Fruit fly (Drosophila melanogaster) whole organism, embryonic: Measurements from ENCODE around the gene sip3.

Source experiments
- Ada2b ChIP-seq: fragments of 200-800 bp; sonication (Bioruptor generic); IDR thresholded peaks from 2 replicates; pipeline ENCODE4 v1.3.6; 2022; ENCODE audit warnings: missing biosample characterization, missing genetic modification characterization
- Asciz ChIP-seq: fragments of 200-800 bp; sonication (Bioruptor generic); optimal IDR thresholded peaks from 2 replicates; lab custom pipeline; 2017; ENCODE audit warnings: missing biosample characterization, mild to moderate bottlenecking, missing genetic modification characterization, missing genetic modification reagents
- B-H2 ChIP-seq: fragments of 200-800 bp; sonication (Bioruptor generic); optimal IDR thresholded peaks from 2 replicates; lab custom pipeline; 2018; ENCODE audit warnings: missing biosample characterization, mild to moderate bottlenecking, missing genetic modification characterization
- Bgb ChIP-seq: fragments of 200-800 bp; sonication (Bioruptor generic); IDR thresholded peaks from 2 replicates; pipeline ENCODE4 v1.3.6; 2022; ENCODE audit warnings: missing biosample characterization, missing genetic modification characterization; ENCODE audit not compliant: partially characterized antibody
- Blimp-1 ChIP-seq: fragments of 200-800 bp; sonication (Bioruptor generic); optimal IDR thresholded peaks from 3 replicates; lab custom pipeline; 2018; ENCODE audit warnings: missing biosample characterization, missing genetic modification characterization, mild to moderate bottlenecking, moderate library complexity, missing genetic modification reagents
- CG11560 ChIP-seq: fragments of 200-800 bp; sonication (Bioruptor generic); IDR thresholded peaks from 3 replicates; pipeline ENCODE4 v1.3.6; 2022; ENCODE audit warnings: missing biosample characterization, missing genetic modification characterization
- CG11695 ChIP-seq: fragments of 200-800 bp; sonication (Bioruptor generic); IDR thresholded peaks from 3 replicates; pipeline ENCODE4 v1.3.6; 2022; ENCODE audit warnings: missing biosample characterization, missing genetic modification characterization
- CG12299 ChIP-seq: fragments of 200-800 bp; sonication (Bioruptor generic); optimal IDR thresholded peaks from 2 replicates; lab custom pipeline; 2018; ENCODE audit warnings: missing biosample characterization, mild to moderate bottlenecking, missing genetic modification characterization
- CG1233 ChIP-seq: fragments of 200-800 bp; sonication (Bioruptor generic); optimal IDR thresholded peaks from 4 replicates; lab custom pipeline; 2018; ENCODE audit warnings: missing biosample characterization, mild to moderate bottlenecking, missing genetic modification characterization
- CG13287 ChIP-seq: fragments of 200-800 bp; sonication (Bioruptor generic); IDR thresholded peaks from 2 replicates; pipeline ENCODE4 v1.3.6; 2022; ENCODE audit warnings: missing biosample characterization, missing genetic modification characterization; ENCODE audit not compliant: partially characterized antibody
- CG13424 ChIP-seq: fragments of 200-800 bp; sonication (Bioruptor generic); optimal IDR thresholded peaks from 2 replicates; lab custom pipeline; 2019; ENCODE audit warnings: missing biosample characterization, mild to moderate bottlenecking, missing genetic modification characterization, moderate library complexity
- CG13624 ChIP-seq: fragments of 200-800 bp; sonication (Bioruptor generic); optimal IDR thresholded peaks from 2 replicates; lab custom pipeline; 2016; ENCODE audit warnings: missing biosample characterization, missing genetic modification characterization
- CG14014 ChIP-seq: fragments of 200-800 bp; sonication (Bioruptor generic); IDR thresholded peaks from 2 replicates; pipeline ENCODE4 v1.3.6; 2022; ENCODE audit warnings: missing biosample characterization, missing genetic modification characterization
- CG14710 ChIP-seq: fragments of 200-800 bp; sonication (Bioruptor generic); optimal IDR thresholded peaks from 3 replicates; lab custom pipeline; 2019; ENCODE audit warnings: missing biosample characterization, mild to moderate bottlenecking, missing genetic modification characterization, moderate library complexity
- CG16779 ChIP-seq: fragments of 200-800 bp; sonication (Bioruptor generic); IDR thresholded peaks from 2 replicates; pipeline ENCODE4 v1.3.6; 2022; ENCODE audit warnings: missing biosample characterization, missing genetic modification characterization
- CG17359 ChIP-seq: fragments of 200-800 bp; sonication (Bioruptor generic); optimal IDR thresholded peaks from 3 replicates; lab custom pipeline; 2018; ENCODE audit warnings: missing biosample characterization, mild to moderate bottlenecking, missing genetic modification characterization, moderate library complexity
- CG1832 ChIP-seq: fragments of 200-800 bp; sonication (Bioruptor generic); optimal IDR thresholded peaks from 2 replicates; lab custom pipeline; 2017; ENCODE audit warnings: missing biosample characterization, mild to moderate bottlenecking, missing genetic modification characterization, inconsistent platforms
- CG3163 ChIP-seq: fragments of 200-800 bp; sonication (Bioruptor generic); optimal IDR thresholded peaks from 3 replicates; lab custom pipeline; 2016; ENCODE audit warnings: missing biosample characterization, missing genetic modification characterization
- CG42726 ChIP-seq: fragments of 200-800 bp; sonication (Bioruptor generic); IDR thresholded peaks from 2 replicates; pipeline ENCODE4 v1.3.6; 2022; ENCODE audit warnings: missing biosample characterization, missing genetic modification characterization; ENCODE audit not compliant: partially characterized antibody
- CG4360 ChIP-seq: fragments of 200-800 bp; sonication (Bioruptor generic); IDR thresholded peaks from 2 replicates; pipeline ENCODE4 v1.3.6; 2022; ENCODE audit warnings: missing biosample characterization, missing genetic modification characterization
- CG7839 ChIP-seq: fragments of 200-800 bp; sonication (Bioruptor generic); optimal IDR thresholded peaks from 3 replicates; lab custom pipeline; 2018; ENCODE audit warnings: missing biosample characterization, mild to moderate bottlenecking, missing genetic modification characterization, moderate library complexity
- CG9817 ChIP-seq: fragments of 200-800 bp; sonication (Bioruptor generic); optimal IDR thresholded peaks from 2 replicates; lab custom pipeline; 2018; ENCODE audit warnings: missing biosample characterization, mild to moderate bottlenecking, missing genetic modification characterization, moderate library complexity
- CHES-1-like ChIP-seq: fragments of 200-800 bp; sonication (Bioruptor generic); optimal IDR thresholded peaks from 2 replicates; lab custom pipeline; 2016; ENCODE audit warnings: missing biosample characterization, missing genetic modification characterization
- Dll ChIP-seq: fragments of 200-800 bp; sonication (Bioruptor generic); IDR thresholded peaks from 4 replicates; pipeline ENCODE4 v1.3.6; 2022; ENCODE audit warnings: missing biosample characterization, missing genetic modification characterization; ENCODE audit not compliant: partially characterized antibody
- HHEX ChIP-seq: fragments of 200-800 bp; sonication (Bioruptor generic); optimal IDR thresholded peaks from 3 replicates; lab custom pipeline; 2017; ENCODE audit warnings: missing biosample characterization, mild to moderate bottlenecking, missing genetic modification characterization, missing genetic modification reagents
- HLH3B ChIP-seq: fragments of 200-800 bp; sonication (Bioruptor generic); IDR thresholded peaks from 2 replicates; pipeline ENCODE4 v1.3.6; 2022; ENCODE audit warnings: missing biosample characterization, missing genetic modification characterization
- Hr51 ChIP-seq, 2 experiments: fragments of 200-800 bp; sonication (Bioruptor generic); optimal IDR thresholded peaks; 2 replicates in 1 of 2; 3 replicates in 1 of 2; lab custom pipeline; 2016 to 2018; ENCODE audit warnings: missing biosample characterization in 2 of 2, missing genetic modification characterization in 2 of 2, mild to moderate bottlenecking in 1 of 2, moderate library complexity in 1 of 2
- MBD-R2 ChIP-seq: fragments of 200-800 bp; sonication (Bioruptor generic); IDR thresholded peaks from 2 replicates; pipeline ENCODE4 v1.3.6; 2022; ENCODE audit warnings: missing biosample characterization, missing genetic modification characterization
- MTF-1 ChIP-seq: fragments of 200-800 bp; sonication (Bioruptor generic); optimal IDR thresholded peaks from 2 replicates; lab custom pipeline; 2018; ENCODE audit warnings: missing biosample characterization, mild to moderate bottlenecking, missing genetic modification characterization, borderline replicate concordance
- Meics ChIP-seq: fragments of 200-800 bp; sonication (Bioruptor generic); optimal IDR thresholded peaks from 2 replicates; lab custom pipeline; 2017; ENCODE audit warnings: missing biosample characterization, mild to moderate bottlenecking, missing genetic modification characterization
- Myb ChIP-seq: fragments of 200-800 bp; sonication (Bioruptor generic); optimal IDR thresholded peaks from 2 replicates; lab custom pipeline; 2016; ENCODE audit warnings: missing biosample characterization, missing genetic modification characterization
- Oaz ChIP-seq: fragments of 200-800 bp; sonication (Bioruptor generic); IDR thresholded peaks from 2 replicates; pipeline ENCODE4 v1.3.6; 2022; ENCODE audit warnings: missing biosample characterization, missing genetic modification characterization
- Pdp1 ChIP-seq, 2 experiments: fragments of 200-800 bp; sonication (Bioruptor generic); optimal IDR thresholded peaks; 3 replicates each; lab custom pipeline; 2016; ENCODE audit warnings: missing biosample characterization in 2 of 2, missing genetic modification characterization in 2 of 2, mild to moderate bottlenecking in 1 of 2, moderate library complexity in 1 of 2
- ara ChIP-seq: fragments of 200-800 bp; sonication (Bioruptor generic); IDR thresholded peaks from 2 replicates; pipeline ENCODE4 v1.3.6; 2022; ENCODE audit warnings: missing biosample characterization, missing genetic modification characterization
- caup ChIP-seq: fragments of 200-800 bp; sonication (Bioruptor generic); optimal IDR thresholded peaks from 3 replicates; lab custom pipeline; 2017; ENCODE audit warnings: missing biosample characterization, mild to moderate bottlenecking, missing genetic modification characterization, moderate library complexity; ENCODE audit not compliant: severe bottlenecking
- exex ChIP-seq: fragments of 200-800 bp; sonication (Bioruptor generic); optimal IDR thresholded peaks from 4 replicates; lab custom pipeline; 2018; ENCODE audit warnings: missing biosample characterization, mild to moderate bottlenecking, missing genetic modification characterization, moderate library complexity
- fd3F ChIP-seq: fragments of 200-800 bp; sonication (Bioruptor generic); optimal IDR thresholded peaks from 2 replicates; lab custom pipeline; 2018; ENCODE audit warnings: missing biosample characterization, mild to moderate bottlenecking, missing genetic modification characterization, moderate library complexity
- gcm ChIP-seq: fragments of 200-800 bp; sonication (Bioruptor generic); optimal IDR thresholded peaks from 2 replicates; lab custom pipeline; 2019; ENCODE audit warnings: missing biosample characterization, mild to moderate bottlenecking, missing genetic modification characterization, moderate library complexity
- gsb ChIP-seq: fragments of 200-800 bp; sonication (Bioruptor generic); IDR thresholded peaks from 2 replicates; pipeline ENCODE4 v1.3.6; 2022; ENCODE audit warnings: missing biosample characterization, missing genetic modification characterization
- gt ChIP-seq: fragments of 200-800 bp; sonication (Bioruptor generic); IDR thresholded peaks from 2 replicates; pipeline ENCODE4 v1.3.6; 2022; ENCODE audit warnings: missing biosample characterization, missing genetic modification characterization
- hkb ChIP-seq, 2 experiments: fragments of 200-800 bp in 1 of 2; fragments of >200 bp in 1 of 2; sonication (Bioruptor generic) in 1 of 2; IDR thresholded peaks in 1 of 2; optimal IDR thresholded peaks in 1 of 2; 2 replicates each; pipeline versions ENCODE4 v1.3.6 to Lab custom; 2017 to 2022; ENCODE audit warnings: missing biosample characterization in 1 of 2, missing genetic modification characterization in 1 of 2
- ken ChIP-seq: fragments of 200-800 bp; sonication (Bioruptor generic); IDR thresholded peaks from 3 replicates; pipeline ENCODE4 v1.3.6; 2022; ENCODE audit warnings: missing biosample characterization, missing genetic modification characterization
- kni ChIP-seq: fragments of 200-800 bp; sonication (Bioruptor generic); optimal IDR thresholded peaks from 3 replicates; lab custom pipeline; 2017; ENCODE audit warnings: mild to moderate bottlenecking, missing biosample characterization, missing genetic modification reagents, missing genetic modification characterization
- lmd ChIP-seq: fragments of 200-800 bp; sonication (Bioruptor generic); IDR thresholded peaks from 2 replicates; pipeline ENCODE4 v1.3.6; 2022; ENCODE audit warnings: missing biosample characterization, missing genetic modification characterization
- so ChIP-seq: fragments of 200-800 bp; sonication (Bioruptor generic); IDR thresholded peaks from 3 replicates; pipeline ENCODE4 v1.3.6; 2022; ENCODE audit warnings: missing biosample characterization, missing genetic modification characterization
- tna ChIP-seq: fragments of 200-800 bp; sonication (Bioruptor generic); IDR thresholded peaks from 2 replicates; pipeline ENCODE4 v1.3.6; 2022; ENCODE audit warnings: missing biosample characterization, missing genetic modification characterization; ENCODE audit not compliant: partially characterized antibody
- zfh1 ChIP-seq: fragments of 200-800 bp; sonication (Bioruptor generic); IDR thresholded peaks from 3 replicates; pipeline ENCODE4 v1.3.6; 2022; ENCODE audit warnings: missing biosample characterization, missing genetic modification characterization

The sip3 gene

DNA sequence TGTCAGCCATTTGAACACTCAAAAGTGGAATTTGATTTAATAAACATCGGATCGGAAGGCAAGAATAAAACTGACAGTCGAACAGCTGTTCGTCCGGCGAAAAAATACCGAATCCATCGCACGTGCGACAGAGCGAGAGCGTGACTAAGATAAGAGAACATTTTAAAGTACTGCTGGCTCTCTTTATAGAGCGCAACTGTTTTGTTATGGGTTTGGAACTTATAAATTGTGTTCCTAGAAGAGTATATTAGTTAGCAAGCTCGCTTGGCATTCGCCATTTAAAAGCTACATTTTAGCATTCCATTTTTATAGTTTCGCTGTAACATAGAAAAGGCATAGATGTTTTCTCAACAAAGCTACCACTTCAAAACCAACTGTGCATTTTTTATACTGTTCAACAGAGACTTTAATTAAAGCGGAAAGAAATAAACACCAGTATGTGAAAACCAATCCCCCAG is 38.1 kb downstream of the sip3 start, which contains the start of gene Rift (continued):
- peak in 1 of 2 experiments; percentile 44 for TF ChIP-seq Hr51 (GFP tag; optimal IDR thresholded peaks at IDR 0.05; lab: Kevin White, UChicago)
- TF ChIP-seq CG16779: peak; percentile 67; the same call in 1 of the 2 replicates
- TF ChIP-seq hkb (optimal IDR thresholded peaks at IDR 0.05; lab: Kevin White, UChicago): no peak
- peak; percentile 78 for TF ChIP-seq hkb (GFP tag; IDR thresholded peaks at IDR 0.05; lab: Robert Waterston, UW)
- no peak for TF ChIP-seq CG42726 (GFP tag; lab: Robert Waterston, UW)
- TF ChIP-seq Blimp-1 (GFP tag; lab: Kevin White, UChicago): peak; percentile 40
- peak; percentile 50; the same call in 1 of the 2 replicates for TF ChIP-seq CG13287
- TF ChIP-seq Meics (GFP tag; lab: Kevin White, UChicago): peak; percentile 29
- TF ChIP-seq tna (GFP tag; lab: Robert Waterston, UW): no peak
- TF ChIP-seq Myb (GFP tag; lab: Kevin White, UChicago): no peak
- peak; percentile 49 for TF ChIP-seq HHEX (GFP tag; lab: Kevin White, UChicago)
- TF ChIP-seq Pdp1 (GFP tag; optimal IDR thresholded peaks at IDR 0.05; lab: Kevin White, UChicago): peak; percentile 4 to 26
- peak; percentile 54; the same call in 1 of the 3 replicates for TF ChIP-seq zfh1 (GFP tag; lab: Robert Waterston, UW)
- TF ChIP-seq CG11695 (GFP tag; lab: Robert Waterston, UW): peak; percentile 59; the same call in 2 of the 3 replicates
- peak; percentile 9 for TF ChIP-seq CG14710
- peak; percentile 56; the same call in 1 of the 2 replicates for TF ChIP-seq CG14014 (GFP tag; lab: Robert Waterston, UW)
- TF ChIP-seq ken (GFP tag; lab: Robert Waterston, UW): no peak
- TF ChIP-seq CG9817: peak; percentile 28
- peak; percentile 59; the same call in 3 of the 4 replicates for TF ChIP-seq Dll (GFP tag; lab: Robert Waterston, UW)
- TF ChIP-seq Ada2b: peak; percentile 37; the same call in 1 of the 2 replicates
- no peak for TF ChIP-seq CG11560
- peak; percentile 40 for TF ChIP-seq CG12299 (tag; lab: Kevin White, UChicago)
- peak; percentile 96 for TF ChIP-seq CG3163
- TF ChIP-seq ara (GFP tag; lab: Robert Waterston, UW): peak; percentile 59
- TF ChIP-seq MTF-1 (GFP tag; lab: Kevin White, UChicago): no peak
- TF ChIP-seq CG17359 (tag; lab: Kevin White, UChicago): peak; percentile 53
- peak; percentile 53 for TF ChIP-seq CG1233 (GFP tag; lab: Kevin White, UChicago)
- TF ChIP-seq fd3F (GFP tag; lab: Kevin White, UChicago): peak; percentile 36
- TF ChIP-seq gsb: no peak
- peak; percentile 19; the same call in 1 of the 2 replicates for TF ChIP-seq gt
- TF ChIP-seq B-H2 (GFP tag; lab: Kevin White, UChicago): no peak
- peak; percentile 8 for TF ChIP-seq CHES-1-like (GFP tag; lab: Kevin White, UChicago)
- TF ChIP-seq Bgb (GFP tag; lab: Robert Waterston, UW): no peak
- peak; percentile 42 for TF ChIP-seq caup (GFP tag; lab: Kevin White, UChicago)
- peak; percentile 41 for TF ChIP-seq Asciz (GFP tag; lab: Kevin White, UChicago)
- no peak for TF ChIP-seq CG1832 (GFP tag; lab: Kevin White, UChicago)
- TF ChIP-seq so (GFP tag; lab: Robert Waterston, UW): 0 out of 3 replicates have a peak, but pooled peaks have one; percentile 36
- TF ChIP-seq CG13624 (GFP tag; lab: Kevin White, UChicago): no peak
- peak; percentile 45 for TF ChIP-seq gcm (GFP tag; lab: Kevin White, UChicago)
- TF ChIP-seq CG13424 (tag; lab: Kevin White, UChicago): peak; percentile 51
- TF ChIP-seq MBD-R2: peak; percentile 28; the same call in 1 of the 2 replicates
- peak; percentile 36; the same call in 1 of the 2 replicates for TF ChIP-seq lmd
- TF ChIP-seq CG4360: 0 out of 2 replicates have a peak, but pooled peaks have one; percentile 19
- peak; percentile 41 for TF ChIP-seq kni (GFP tag; lab: Kevin White, UChicago)
- TF ChIP-seq exex (tag; lab: Kevin White, UChicago): no peak
- 0 out of 2 replicates have a peak, but pooled peaks have one; percentile 20 for TF ChIP-seq Oaz (GFP tag; lab: Robert Waterston, UW)
- peak; percentile 23 for TF ChIP-seq CG7839
- TF ChIP-seq HLH3B: peak; percentile 17; the same call in 1 of the 2 replicates
